Worm (Caenorhabditis elegans): ENCODE results near the gene R03G8.1.

DNA sequence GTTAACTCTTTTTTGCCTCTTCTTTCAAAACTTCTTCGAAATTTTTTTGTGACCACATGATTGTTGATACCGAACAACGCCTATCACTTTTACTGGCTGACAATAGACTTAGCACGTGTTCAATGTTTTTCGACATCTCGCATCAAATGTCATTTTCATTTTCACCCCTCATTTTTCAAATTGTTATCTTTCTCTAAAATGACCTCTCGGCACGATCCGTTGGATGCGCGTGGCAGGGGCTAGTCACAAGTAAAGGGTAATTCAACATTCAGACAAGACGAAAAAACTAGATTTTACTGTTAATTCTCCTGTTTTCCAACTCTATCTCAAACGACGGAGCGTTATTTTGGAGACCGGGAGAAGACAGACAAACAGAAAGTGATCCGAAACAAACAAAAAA lies 29.1 kb downstream of the R03G8.1 start, which contains the start of gene F17H10.2:
- no peak for TF ChIP-seq ref-1 (GFP tag; conservative IDR thresholded peaks at IDR 0.05)
- no peak for TF ChIP-seq T22C8.4 (GFP tag; IDR thresholded peaks at IDR 0.05)
- TF ChIP-seq flt-1 (GFP tag; IDR thresholded peaks at IDR 0.05) = no peak
- TF ChIP-seq med-1 (GFP tag; optimal IDR thresholded peaks at IDR 0.05; ENCODE audit: insufficient read depth) = no peak

Data from whole organism, midembryonic.